Fruit fly (Drosophila melanogaster) whole organism, embryonic: ENCODE results near the gene Rift.

ENCODE experiments used
- Atf-2 ChIP-seq: fragments of 200-800 bp; sonication (Bioruptor generic); optimal IDR thresholded peaks from 2 replicates; lab custom pipeline; 2016; ENCODE audit warnings: missing biosample characterization, missing genetic modification characterization
- Atf3 ChIP-seq: fragments of 200-800 bp; sonication (Bioruptor generic); optimal IDR thresholded peaks from 3 replicates; lab custom pipeline; 2016; ENCODE audit warnings: missing biosample characterization, missing genetic modification characterization
- Awh ChIP-seq: fragments of 200-800 bp; sonication (Bioruptor generic); IDR thresholded peaks from 2 replicates; pipeline ENCODE4, ENCODE4 v1.3.6; 2022; ENCODE audit warnings: missing biosample characterization, missing genetic modification characterization
- Bteb2 ChIP-seq: fragments of 200-800 bp; sonication (Bioruptor generic); optimal IDR thresholded peaks from 2 replicates; lab custom pipeline; 2016; ENCODE audit warnings: missing biosample characterization, missing genetic modification characterization
- CG10147 ChIP-seq: fragments of 200-800 bp; sonication (Bioruptor generic); optimal IDR thresholded peaks from 2 replicates; lab custom pipeline; 2019; ENCODE audit warnings: missing biosample characterization, mild to moderate bottlenecking, missing genetic modification characterization, moderate library complexity
- CG10979 ChIP-seq: fragments of 200-800 bp; sonication (Bioruptor generic); optimal IDR thresholded peaks from 2 replicates; lab custom pipeline; 2018; ENCODE audit warnings: missing biosample characterization, mild to moderate bottlenecking, missing genetic modification characterization, moderate library complexity
- CG11696 ChIP-seq: fragments of 200-800 bp; sonication (Bioruptor generic); IDR thresholded peaks from 2 replicates; pipeline ENCODE4 v1.3.6; 2022; ENCODE audit warnings: missing biosample characterization, missing genetic modification characterization
- CG12071 ChIP-seq: fragments of 200-800 bp; sonication (Bioruptor generic); optimal IDR thresholded peaks from 3 replicates; lab custom pipeline; 2018; ENCODE audit warnings: missing biosample characterization, mild to moderate bottlenecking, missing genetic modification characterization
- CG12219 ChIP-seq: fragments of 200-800 bp; sonication (Bioruptor generic); optimal IDR thresholded peaks from 3 replicates; lab custom pipeline; 2018; ENCODE audit warnings: missing biosample characterization, mild to moderate bottlenecking, missing genetic modification characterization
- CG15514 ChIP-seq: fragments of 200-800 bp; sonication (Bioruptor generic); optimal IDR thresholded peaks from 3 replicates; lab custom pipeline; 2017; ENCODE audit warnings: missing biosample characterization, missing genetic modification characterization, mild to moderate bottlenecking, moderate library complexity, missing genetic modification reagents
- CG17186 ChIP-seq: fragments of 200-800 bp; sonication (Bioruptor generic); optimal IDR thresholded peaks from 3 replicates; lab custom pipeline; 2017; ENCODE audit warnings: missing biosample characterization, missing genetic modification reagents, missing genetic modification characterization
- CG1792 ChIP-seq: fragments of 200-800 bp; sonication (Bioruptor generic); optimal IDR thresholded peaks from 2 replicates; lab custom pipeline; 2016; ENCODE audit warnings: missing biosample characterization, missing genetic modification characterization
- CG18619 ChIP-seq: fragments of 200-800 bp; sonication (Bioruptor generic); optimal IDR thresholded peaks from 3 replicates; lab custom pipeline; 2017; ENCODE audit warnings: missing biosample characterization, mild to moderate bottlenecking, missing genetic modification characterization
- CG4360 ChIP-seq: fragments of 200-800 bp; sonication (Bioruptor generic); IDR thresholded peaks from 2 replicates; pipeline ENCODE4 v1.3.6; 2022; ENCODE audit warnings: missing biosample characterization, missing genetic modification characterization
- CG6791 ChIP-seq: fragments of 200-800 bp; sonication (Bioruptor generic); IDR thresholded peaks from 3 replicates; pipeline ENCODE4 v1.3.6; 2022; ENCODE audit warnings: missing biosample characterization, missing genetic modification characterization; ENCODE audit not compliant: partially characterized antibody
- CG7928 ChIP-seq: fragments of 200-800 bp; sonication (Bioruptor generic); optimal IDR thresholded peaks from 2 replicates; lab custom pipeline; 2017; ENCODE audit warnings: missing biosample characterization, mild to moderate bottlenecking, missing genetic modification characterization
- CG9437 ChIP-seq: fragments of 200-800 bp; sonication (Bioruptor generic); optimal IDR thresholded peaks from 2 replicates; lab custom pipeline; 2018; ENCODE audit warnings: missing biosample characterization, mild to moderate bottlenecking, missing genetic modification characterization
- CG9797 ChIP-seq: fragments of 200-800 bp; sonication (Bioruptor generic); optimal IDR thresholded peaks from 3 replicates; lab custom pipeline; 2018; ENCODE audit warnings: missing biosample characterization, mild to moderate bottlenecking, missing genetic modification characterization
- CTCF ChIP-seq: fragments of 200-800 bp; sonication (Bioruptor generic); optimal IDR thresholded peaks from 2 replicates; lab custom pipeline; 2017; ENCODE audit warnings: missing biosample characterization, mild to moderate bottlenecking, missing genetic modification characterization, moderate library complexity
- Dbx ChIP-seq: fragments of 200-800 bp; sonication (Bioruptor generic); IDR thresholded peaks from 3 replicates; pipeline ENCODE4 v1.3.6; 2022; ENCODE audit warnings: missing biosample characterization, missing genetic modification characterization
- Dek ChIP-seq: fragments of 200-800 bp; sonication (Bioruptor generic); optimal IDR thresholded peaks from 3 replicates; lab custom pipeline; 2019; ENCODE audit warnings: missing biosample characterization, mild to moderate bottlenecking, missing genetic modification characterization, moderate library complexity
- E2f2 ChIP-seq: fragments of 200-800 bp; sonication (Bioruptor generic); IDR thresholded peaks from 2 replicates; pipeline ENCODE4 v1.3.6; 2022; ENCODE audit warnings: missing biosample characterization, missing genetic modification characterization
- Gug ChIP-seq: fragments of 200-800 bp; sonication (Bioruptor generic); IDR thresholded peaks from 4 replicates; pipeline ENCODE4 v1.3.6; 2022; ENCODE audit warnings: missing biosample characterization, missing genetic modification characterization
- Hr39 ChIP-seq: fragments of >200 bp; optimal IDR thresholded peaks from 2 replicates; lab custom pipeline; 2017
- Lhr ChIP-seq: fragments of 200-800 bp; sonication (Bioruptor generic); optimal IDR thresholded peaks from 3 replicates; lab custom pipeline; 2017; ENCODE audit warnings: mild to moderate bottlenecking, missing biosample characterization, missing genetic modification reagents, missing genetic modification characterization
- Lim3 ChIP-seq: fragments of 200-800 bp; sonication (Bioruptor generic); IDR thresholded peaks from 2 replicates; pipeline ENCODE4 v1.3.6; 2022; ENCODE audit warnings: missing biosample characterization, missing genetic modification characterization
- Meics ChIP-seq: fragments of 200-800 bp; sonication (Bioruptor generic); optimal IDR thresholded peaks from 2 replicates; lab custom pipeline; 2017; ENCODE audit warnings: missing biosample characterization, mild to moderate bottlenecking, missing genetic modification characterization
- Nf-YC ChIP-seq: fragments of 200-800 bp; optimal IDR thresholded peaks from 3 replicates; lab custom pipeline; 2019; ENCODE audit warnings: missing biosample characterization, mild to moderate bottlenecking, missing genetic modification characterization, moderate library complexity
- Side ChIP-seq: fragments of 200-800 bp; sonication (Bioruptor generic); optimal IDR thresholded peaks from 2 replicates; lab custom pipeline; 2016; ENCODE audit warnings: missing biosample characterization, missing genetic modification characterization
- Sry-β ChIP-seq: fragments of 200-800 bp; sonication (Bioruptor generic); optimal IDR thresholded peaks from 2 replicates; lab custom pipeline; 2018; ENCODE audit warnings: missing biosample characterization, mild to moderate bottlenecking, missing genetic modification characterization, moderate library complexity
- Ssrp ChIP-seq: fragments of 200-800 bp; sonication (Bioruptor generic); optimal IDR thresholded peaks from 2 replicates; lab custom pipeline; 2018; ENCODE audit warnings: missing biosample characterization, mild to moderate bottlenecking, missing genetic modification characterization, moderate library complexity
- Usf ChIP-seq: fragments of 200-800 bp; sonication (Bioruptor generic); optimal IDR thresholded peaks from 2 replicates; lab custom pipeline; 2017; ENCODE audit warnings: missing genotype, missing biosample characterization, missing genetic modification characterization
- bab2 ChIP-seq: fragments of 200-800 bp; sonication (Bioruptor generic); optimal IDR thresholded peaks from 2 replicates; lab custom pipeline; 2016; ENCODE audit warnings: missing biosample characterization, missing genetic modification characterization
- cad ChIP-seq: fragments of >200 bp; optimal IDR thresholded peaks from 2 replicates; lab custom pipeline; 2017; ENCODE audit warnings: missing biosample characterization, missing genetic modification characterization
- cg ChIP-seq: fragments of 200-800 bp; sonication (Bioruptor generic); optimal IDR thresholded peaks from 3 replicates; lab custom pipeline; 2019; ENCODE audit warnings: missing biosample characterization, mild to moderate bottlenecking, missing genetic modification characterization, moderate library complexity
- crp ChIP-seq, 2 experiments: fragments of 200-800 bp; sonication (Bioruptor generic); optimal IDR thresholded peaks; 2 replicates in 1 of 2; 3 replicates in 1 of 2; lab custom pipeline; 2017; ENCODE audit warnings: missing biosample characterization in 2 of 2, missing genetic modification characterization in 2 of 2, mild to moderate bottlenecking in 1 of 2, moderate library complexity in 1 of 2
- da ChIP-seq: fragments of 200-800 bp; sonication (Bioruptor generic); optimal IDR thresholded peaks from 2 replicates; lab custom pipeline; 2016; ENCODE audit warnings: missing biosample characterization, missing genetic modification characterization
- dan ChIP-seq: fragments of 200-800 bp; sonication (Bioruptor generic); IDR thresholded peaks from 2 replicates; pipeline ENCODE4 v1.3.6; 2022; ENCODE audit warnings: missing biosample characterization, missing genetic modification characterization
- dm ChIP-seq: fragments of 200-800 bp; sonication (Bioruptor generic); optimal IDR thresholded peaks from 3 replicates; lab custom pipeline; 2016; ENCODE audit warnings: missing biosample characterization, missing genetic modification characterization
- dmrt99B ChIP-seq: fragments of 200-800 bp; sonication (Bioruptor generic); optimal IDR thresholded peaks from 2 replicates; lab custom pipeline; 2018; ENCODE audit warnings: missing biosample characterization, mild to moderate bottlenecking, missing genetic modification characterization, moderate library complexity
- fd102C ChIP-seq: fragments of 200-800 bp; sonication (Bioruptor generic); optimal IDR thresholded peaks from 2 replicates; lab custom pipeline; 2018; ENCODE audit warnings: missing biosample characterization, mild to moderate bottlenecking, missing genetic modification characterization, moderate library complexity
- fd96Cb ChIP-seq: fragments of 200-800 bp; sonication (Bioruptor generic); optimal IDR thresholded peaks from 2 replicates; lab custom pipeline; 2018; ENCODE audit warnings: missing biosample characterization, mild to moderate bottlenecking, missing genetic modification characterization, moderate library complexity
- lilli ChIP-seq: fragments of 200-800 bp; sonication (Bioruptor generic); optimal IDR thresholded peaks from 3 replicates; lab custom pipeline; 2016; ENCODE audit warnings: missing biosample characterization, missing genetic modification characterization
- nerfin-1 ChIP-seq: fragments of 200-800 bp; sonication (Bioruptor generic); optimal IDR thresholded peaks from 3 replicates; lab custom pipeline; 2019; ENCODE audit warnings: missing biosample characterization, mild to moderate bottlenecking, missing genetic modification characterization, moderate library complexity
- pfk ChIP-seq: fragments of 200-800 bp; sonication (Bioruptor generic); optimal IDR thresholded peaks from 2 replicates; lab custom pipeline; 2018; ENCODE audit warnings: missing biosample characterization, mild to moderate bottlenecking, missing genetic modification characterization, moderate library complexity
- pita ChIP-seq: fragments of 200-800 bp; sonication (Bioruptor generic); optimal IDR thresholded peaks from 2 replicates; lab custom pipeline; 2017; ENCODE audit warnings: missing biosample characterization, mild to moderate bottlenecking, missing genetic modification characterization
- pros ChIP-seq: fragments of 200-800 bp; sonication (Bioruptor generic); optimal IDR thresholded peaks from 3 replicates; lab custom pipeline; 2019; ENCODE audit warnings: missing biosample characterization, mild to moderate bottlenecking, missing genetic modification characterization, moderate library complexity
- ranshi ChIP-seq: fragments of 200-800 bp; sonication (Bioruptor generic); IDR thresholded peaks from 2 replicates; pipeline ENCODE4 v1.3.6; 2022; ENCODE audit warnings: missing biosample characterization, missing genetic modification characterization
- rib ChIP-seq: fragments of 200-800 bp; sonication (Bioruptor generic); IDR thresholded peaks from 2 replicates; pipeline ENCODE4 v1.3.6; 2022; ENCODE audit warnings: missing biosample characterization, missing genetic modification characterization
- salm ChIP-seq: fragments of 200-800 bp; sonication (Bioruptor generic); optimal IDR thresholded peaks from 2 replicates; lab custom pipeline; 2018; ENCODE audit warnings: missing biosample characterization, mild to moderate bottlenecking, missing genetic modification characterization
- so ChIP-seq: fragments of 200-800 bp; sonication (Bioruptor generic); IDR thresholded peaks from 3 replicates; pipeline ENCODE4 v1.3.6; 2022; ENCODE audit warnings: missing biosample characterization, missing genetic modification characterization
- vfl ChIP-seq: fragments of 200-800 bp; sonication (Bioruptor generic); optimal IDR thresholded peaks from 2 replicates; lab custom pipeline; 2016; ENCODE audit warnings: missing biosample characterization, missing genetic modification characterization

Gene Rift

dm6 chr3R:31794457-31794856 lies 15.5 kb downstream of the Rift start (continued):
- TF ChIP-seq fd102C (GFP tag; lab: Kevin White, UChicago) (no peak), Side (GFP tag; lab: Kevin White, UChicago) (no peak), Meics (GFP tag; lab: Kevin White, UChicago) (no peak), Atf-2 (GFP tag; lab: Kevin White, UChicago) (no peak), nerfin-1 (tag; lab: Kevin White, UChicago) (peak; percentile 82), CTCF (peak; percentile 66), CG1792 (GFP tag; lab: Kevin White, UChicago) (no peak), salm (no peak), bab2 (no peak), Hr39 (lab: Kevin White, UChicago) (no peak), CG4360 (GFP tag; lab: Robert Waterston, UW) (no peak), so (GFP tag; lab: Robert Waterston, UW) (no peak), pfk (GFP tag; lab: Kevin White, UChicago) (no peak), CG17186 (GFP tag; lab: Kevin White, UChicago) (peak; percentile 66), Lhr (peak; percentile 14), fd96Cb (tag; lab: Kevin White, UChicago) (no peak), vfl (GFP tag; lab: Kevin White, UChicago) (no peak), dan (GFP tag; lab: Robert Waterston, UW) (no peak), Lim3 (GFP tag; lab: Robert Waterston, UW) (no peak), CG9797 (peak; percentile 28), Dek (tag; lab: Kevin White, UChicago) (no peak), Dbx (GFP tag; lab: Robert Waterston, UW) (0 out of 3 replicates have a peak, but pooled peaks have one; percentile 17), ranshi (GFP tag; lab: Robert Waterston, UW) (no peak), CG7928 (peak; percentile 81), CG6791 (GFP tag; lab: Robert Waterston, UW) (0 out of 3 replicates have a peak, but pooled peaks have one; percentile 40), pita (GFP tag; lab: Kevin White, UChicago) (no peak), Bteb2 (no peak), Usf (GFP tag; lab: Kevin White, UChicago) (no peak), cg (GFP tag; lab: Kevin White, UChicago) (peak; percentile 95), Ssrp (tag; lab: Kevin White, UChicago) (no peak), lilli (GFP tag; lab: Kevin White, UChicago) (no peak), cad (no peak), CG10147 (GFP tag; lab: Kevin White, UChicago) (no peak), E2f2 (GFP tag; lab: Robert Waterston, UW) (peak; percentile 97), rib (GFP tag; lab: Robert Waterston, UW) (peak; percentile 30; the same call in 1 of the 2 replicates), CG15514 (peak; percentile 81), Atf3 (no peak), Awh (GFP tag; lab: Robert Waterston, UW) (no peak), CG11696 (GFP tag; lab: Robert Waterston, UW) (no peak), dmrt99B (tag; lab: Kevin White, UChicago) (no peak), CG12219 (GFP tag; lab: Kevin White, UChicago) (no peak), pros (GFP tag; lab: Kevin White, UChicago) (no peak), CG12071 (GFP tag; lab: Kevin White, UChicago) (no peak), Gug (GFP tag; lab: Robert Waterston, UW) (no peak), CG9437 (GFP tag; lab: Kevin White, UChicago) (no peak), CG10979 (tag; lab: Kevin White, UChicago) (no peak), CG18619 (no peak), Sry-β (peak; percentile 72), da (GFP tag; lab: Kevin White, UChicago) (peak; percentile 70), crp (GFP tag; optimal IDR thresholded peaks at IDR 0.05; lab: Kevin White, UChicago) (peak; percentile 86 to 97), Nf-YC (tag; lab: Kevin White, UChicago) (no peak), dm (GFP tag; lab: Kevin White, UChicago) (peak; percentile 89)
